Worm (Caenorhabditis elegans) whole organism, young adult: Measurements from ENCODE around the gene dpy-17.

Source experiments
- atf-7 ChIP-seq: sonication (generic microtip); optimal IDR thresholded peaks from 2 replicates; lab custom pipeline; 2017; ENCODE audit warnings: mild to moderate bottlenecking, missing genetic modification characterization, missing compliant biosample characterization
- madf-8 ChIP-seq: fragments of 200-800 bp; sonication (Bioruptor generic); conservative IDR thresholded peaks from 2 replicates; pipeline ENCODE4 v1.3.6; 2022; ENCODE audit warnings: missing genetic modification reagents, missing genetic modification characterization, missing compliant biosample characterization
- unc-130 ChIP-seq: sonication (generic microtip); optimal IDR thresholded peaks from 2 replicates; lab custom pipeline; 2016; ENCODE audit warnings: missing genetic modification reagents, missing genetic modification characterization, missing compliant biosample characterization

DNA sequence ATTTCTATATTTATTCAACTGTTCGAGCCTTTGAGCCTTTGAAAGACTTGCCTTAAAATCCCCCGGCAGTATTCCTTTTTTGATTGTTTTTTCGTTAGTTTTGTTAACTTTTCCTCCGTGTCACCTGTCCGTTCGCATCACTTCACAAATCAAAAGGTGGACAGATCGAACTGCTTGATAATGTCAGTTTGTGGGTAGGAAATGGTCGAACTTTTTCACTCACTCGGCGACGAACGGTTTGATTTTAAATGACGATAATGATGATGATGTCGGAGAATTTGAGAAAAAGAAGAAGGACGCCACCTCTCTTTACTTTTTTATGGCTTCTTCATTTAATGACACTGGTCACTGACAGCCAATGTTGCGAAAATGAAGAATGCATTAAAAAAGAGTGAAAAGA lies 11.9 kb downstream of the dpy-17 start:
- TF ChIP-seq unc-130 (GFP tag; lab: Kevin White, UChicago) (no peak), madf-8 (GFP tag; lab: Robert Waterston, UW) (no peak), atf-7 (tag; lab: Kevin White, UChicago) (no peak)
